Worm (Caenorhabditis elegans) whole organism, midembryonic: ENCODE data around the gene rhgf-1.

Source experiments
- flt-1 ChIP-seq: fragments of 200-800 bp; sonication (Bioruptor generic); IDR thresholded peaks from 2 replicates; pipeline ENCODE4 v1.3.6; 2022; ENCODE audit warnings: missing genetic modification characterization, missing compliant biosample characterization
- ref-1 ChIP-seq: fragments of 200-800 bp; sonication (Bioruptor generic); conservative IDR thresholded peaks from 2 replicates; pipeline ENCODE4 v1.3.6; 2022; ENCODE audit warnings: missing genetic modification reagents, missing genetic modification characterization, missing compliant biosample characterization
- ztf-23 ChIP-seq: fragments of 200-800 bp; sonication (Bioruptor generic); IDR thresholded peaks from 2 replicates; pipeline ENCODE4 v1.3.6; 2022; ENCODE audit warnings: missing genetic modification reagents, missing genetic modification characterization, missing compliant biosample characterization

ce11 chrX:10688311-10688710 lies 23.4 kb downstream of the rhgf-1 start:
- TF ChIP-seq flt-1 (GFP tag; lab: Robert Waterston, UW) (no peak), ref-1 (GFP tag; lab: Robert Waterston, UW) (no peak), ztf-23 (GFP tag; lab: Robert Waterston, UW) (no peak)
